Worm (Caenorhabditis elegans) whole organism, L3 larva: ENCODE measurements around the gene C53B7.2.
A peak's percentile ranks its signal among the peaks of the same experiment; 100 is the strongest.

ENCODE experiments used
- aly-2 ChIP-seq: fragments of 150-350 bp; optimal IDR thresholded peaks from 2 replicates; lab custom pipeline; 2014; ENCODE audit warnings: missing biosample characterization, missing genetic modification characterization
- ama-1 ChIP-seq: fragments of 150-350 bp; optimal IDR thresholded peaks from 2 replicates; lab custom pipeline; 2018
- ceh-16 ChIP-seq: sonication (generic microtip); optimal IDR thresholded peaks from 2 replicates; lab custom pipeline; 2017; ENCODE audit warnings: missing biosample characterization, missing genetic modification characterization
- ceh-28 ChIP-seq: fragments of 150-350 bp; optimal IDR thresholded peaks from 2 replicates; lab custom pipeline; 2014; ENCODE audit warnings: missing biosample characterization, missing genetic modification reagents, missing genetic modification characterization
- ceh-82 ChIP-seq: fragments of 150-350 bp; optimal IDR thresholded peaks from 2 replicates; lab custom pipeline; 2014; ENCODE audit warnings: missing biosample characterization, missing genetic modification characterization
- ceh-9 ChIP-seq: sonication (generic microtip); optimal IDR thresholded peaks from 2 replicates; lab custom pipeline; 2018; ENCODE audit warnings: missing biosample characterization, missing genetic modification characterization
- daf-12 ChIP-seq: fragments of 150-350 bp; optimal IDR thresholded peaks from 2 replicates; lab custom pipeline; 2014; ENCODE audit warnings: missing biosample characterization, missing genetic modification reagents, missing genetic modification characterization
- egl-27 ChIP-seq: sonication (generic microtip); optimal IDR thresholded peaks from 4 replicates; lab custom pipeline; 2017; ENCODE audit warnings: missing biosample characterization, missing genetic modification reagents, missing genetic modification characterization
- egl-5 ChIP-seq: fragments of 150-350 bp; optimal IDR thresholded peaks from 2 replicates; lab custom pipeline; 2017; ENCODE audit warnings: missing biosample characterization, missing genetic modification reagents, missing genetic modification characterization, inconsistent platforms
- elt-1 ChIP-seq: fragments of 150-350 bp; optimal IDR thresholded peaks from 2 replicates; lab custom pipeline; 2014; ENCODE audit warnings: missing biosample characterization, missing genetic modification characterization
- elt-2 ChIP-seq: sonication (generic microtip); optimal IDR thresholded peaks from 2 replicates; lab custom pipeline; 2016; ENCODE audit warnings: missing genetic modification reagents, mild to moderate bottlenecking, missing genetic modification characterization, missing compliant biosample characterization
- eor-1 ChIP-seq, 2 experiments: fragments of 150-350 bp; optimal IDR thresholded peaks; 2 replicates each; lab custom pipeline; 2014 to 2018; ENCODE audit warnings: missing biosample characterization in 2 of 2, missing genetic modification characterization in 2 of 2
- fkh-2 ChIP-seq: fragments of 150-350 bp; optimal IDR thresholded peaks from 2 replicates; lab custom pipeline; 2014; ENCODE audit warnings: missing biosample characterization, missing genetic modification reagents, missing genetic modification characterization
- fos-1 ChIP-seq: fragments of 150-350 bp; optimal IDR thresholded peaks from 2 replicates; lab custom pipeline; 2014; ENCODE audit warnings: missing biosample characterization, missing genetic modification characterization
- hmg-11 ChIP-seq: sonication (generic microtip); optimal IDR thresholded peaks from 2 replicates; lab custom pipeline; 2016; ENCODE audit warnings: missing genetic modification characterization, missing compliant biosample characterization
- jun-1 ChIP-seq: fragments of 150-350 bp; optimal IDR thresholded peaks from 2 replicates; lab custom pipeline; 2014; ENCODE audit warnings: missing biosample characterization, missing genetic modification reagents, missing genetic modification characterization
- lin-15B ChIP-seq: fragments of 150-350 bp; optimal IDR thresholded peaks from 2 replicates; lab custom pipeline; 2014; ENCODE audit warnings: missing biosample characterization, missing genetic modification characterization
- lsy-12 ChIP-seq: sonication (generic microtip); optimal IDR thresholded peaks from 2 replicates; lab custom pipeline; 2016; ENCODE audit warnings: mild to moderate bottlenecking, missing genetic modification characterization, missing compliant biosample characterization
- mdl-1 ChIP-seq: fragments of 150-350 bp; optimal IDR thresholded peaks from 2 replicates; lab custom pipeline; 2014; ENCODE audit warnings: missing biosample characterization, missing genetic modification characterization
- nfya-1 ChIP-seq: sonication (generic microtip); optimal IDR thresholded peaks from 2 replicates; lab custom pipeline; 2017; ENCODE audit warnings: missing genetic modification characterization, mild to moderate bottlenecking, missing compliant biosample characterization, antibody characterized with exemption, moderate library complexity; ENCODE audit not compliant: insufficient read depth
- nhr-11 ChIP-seq: fragments of 150-350 bp; optimal IDR thresholded peaks from 2 replicates; lab custom pipeline; 2014; ENCODE audit warnings: missing biosample characterization, missing genetic modification characterization
- nhr-23 ChIP-seq: fragments of 150-350 bp; optimal IDR thresholded peaks from 2 replicates; lab custom pipeline; 2014; ENCODE audit warnings: missing biosample characterization, missing genetic modification reagents, missing genetic modification characterization
- nhr-25 ChIP-seq: sonication (generic microtip); optimal IDR thresholded peaks from 2 replicates; lab custom pipeline; 2017; ENCODE audit warnings: missing biosample characterization, missing genetic modification characterization
- nhr-28 ChIP-seq: fragments of 150-350 bp; optimal IDR thresholded peaks from 2 replicates; lab custom pipeline; 2014; ENCODE audit warnings: missing biosample characterization, missing genetic modification characterization
- nhr-43 ChIP-seq: sonication (generic microtip); optimal IDR thresholded peaks from 2 replicates; lab custom pipeline; 2016; ENCODE audit warnings: mild to moderate bottlenecking, missing genetic modification characterization, missing compliant biosample characterization; ENCODE audit not compliant: poor library complexity, severe bottlenecking
- nhr-67 ChIP-seq: fragments of 150-350 bp; optimal IDR thresholded peaks from 2 replicates; lab custom pipeline; 2014; ENCODE audit warnings: missing biosample characterization, missing genetic modification characterization
- nhr-76 ChIP-seq: fragments of 150-350 bp; sonication (generic microtip); optimal IDR thresholded peaks from 5 replicates; lab custom pipeline; 2014; ENCODE audit warnings: missing biosample characterization, missing genetic modification characterization
- pha-4 ChIP-seq: fragments of 150-350 bp; optimal IDR thresholded peaks from 2 replicates; lab custom pipeline; 2014; ENCODE audit warnings: missing biosample characterization, missing genetic modification reagents, missing genetic modification characterization
- pqm-1 ChIP-seq: fragments of 150-350 bp; optimal IDR thresholded peaks from 2 replicates; lab custom pipeline; 2017; ENCODE audit warnings: missing biosample characterization, missing genetic modification characterization, inconsistent platforms
- sea-2 ChIP-seq: fragments of 150-350 bp; sonication (generic microtip); optimal IDR thresholded peaks from 4 replicates; lab custom pipeline; 2014; ENCODE audit warnings: missing biosample characterization, missing genetic modification reagents, missing genetic modification characterization
- skn-1 ChIP-seq: fragments of 150-350 bp; optimal IDR thresholded peaks from 2 replicates; lab custom pipeline; 2014; ENCODE audit warnings: missing biosample characterization, missing genetic modification characterization
- snpc-4 ChIP-seq: fragments of 150-350 bp; optimal IDR thresholded peaks from 2 replicates; lab custom pipeline; 2014; ENCODE audit warnings: missing biosample characterization, missing genetic modification characterization
- tbx-2 ChIP-seq: sonication (generic microtip); optimal IDR thresholded peaks from 2 replicates; lab custom pipeline; 2016; ENCODE audit warnings: mild to moderate bottlenecking, missing genetic modification characterization, missing compliant biosample characterization
- unc-39 ChIP-seq: sonication (generic microtip); optimal IDR thresholded peaks from 4 replicates; lab custom pipeline; 2017; ENCODE audit warnings: missing biosample characterization, missing genetic modification characterization
- unc-62 ChIP-seq: fragments of 150-350 bp; sonication (generic microtip); optimal IDR thresholded peaks from 4 replicates; lab custom pipeline; 2014; ENCODE audit warnings: missing biosample characterization, missing genetic modification reagents, missing genetic modification characterization
- zag-1 ChIP-seq: fragments of 150-350 bp; optimal IDR thresholded peaks from 2 replicates; lab custom pipeline; 2014; ENCODE audit warnings: missing biosample characterization, missing genetic modification characterization

The C53B7.2 gene

DNA sequence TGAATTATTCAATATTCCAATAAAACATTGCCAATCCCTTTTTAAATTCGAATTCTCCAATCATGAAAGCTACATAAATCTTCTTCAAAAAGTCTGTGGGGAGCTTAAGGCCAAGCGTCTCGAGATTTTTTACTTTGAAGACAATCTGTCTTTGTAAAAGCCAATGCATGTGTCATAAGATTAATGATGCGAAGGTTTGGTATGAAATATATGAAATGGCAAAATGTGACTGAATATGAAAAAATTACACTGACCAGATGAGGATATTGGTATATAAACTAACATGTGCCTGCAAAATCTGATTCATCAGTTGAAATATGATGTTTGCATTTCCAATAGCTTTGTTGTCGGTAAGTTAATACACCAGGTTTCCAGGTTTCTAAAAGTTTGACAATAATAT is at the start of gene C53B7.2:
TSS of gene C53B7.2 (plus strand) at position 301 of the 400 bp plus-strand sequence.
- TF ChIP-seq egl-27 (tag; lab: Kevin White, UChicago), result no peak
- no peak for TF ChIP-seq tbx-2 (tag; lab: Kevin White, UChicago)
- TF ChIP-seq elt-2 (tag; lab: Kevin White, UChicago), result no peak
- no peak for TF ChIP-seq nfya-1 (tag; lab: Kevin White, UChicago)
- no peak for TF ChIP-seq nhr-43 (tag; lab: Kevin White, UChicago)
- no peak for TF ChIP-seq nhr-76 (tag; lab: Kevin White, UChicago)
- TF ChIP-seq nhr-23 (tag; lab: Kevin White, UChicago), result no peak
- no peak for TF ChIP-seq ama-1 (lab: Kevin White, UChicago)
- no peak for TF ChIP-seq fkh-2 (tag; lab: Kevin White, UChicago)
- no peak for TF ChIP-seq ceh-16 (tag; lab: Kevin White, UChicago)
- no peak for TF ChIP-seq ceh-82 (tag; lab: Kevin White, UChicago)
- TF ChIP-seq snpc-4, result no peak
- TF ChIP-seq eor-1 (tag; optimal IDR thresholded peaks at IDR 0.05; lab: Kevin White, UChicago), result no peak
- TF ChIP-seq mdl-1, result no peak
- no peak for TF ChIP-seq nhr-25 (tag; lab: Kevin White, UChicago)
- no peak for TF ChIP-seq unc-62 (GFP tag; lab: Kevin White, UChicago)
- no peak for TF ChIP-seq nhr-28 (tag; lab: Kevin White, UChicago)
- no peak for TF ChIP-seq egl-5 (tag; lab: Kevin White, UChicago)
- TF ChIP-seq lsy-12 (tag; lab: Kevin White, UChicago), result no peak
- TF ChIP-seq, all 47 proteins: peak for 0

DNA sequence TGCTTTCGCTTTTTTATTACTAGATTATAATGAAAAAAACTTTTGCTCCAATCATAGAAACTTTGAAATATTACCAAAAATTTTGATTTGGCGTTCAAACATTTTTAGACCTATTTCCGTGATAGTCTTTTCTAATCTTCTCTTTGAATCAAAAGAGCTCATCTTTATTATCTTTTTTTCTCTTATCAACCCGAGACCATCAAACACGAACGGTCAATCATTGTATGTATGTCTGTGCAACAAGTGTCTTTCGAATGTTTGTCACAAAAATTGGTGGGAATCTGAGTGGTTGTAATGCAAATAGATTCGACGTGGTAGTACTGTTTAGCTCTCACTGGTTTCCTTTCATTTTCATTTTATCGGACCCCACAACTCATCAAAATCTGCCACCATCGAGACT is 46.3 kb upstream of the C53B7.2 start, which contains the start of gene M03A8.3:
TSS of gene M03A8.3 (plus strand) at position 278 of the 400 bp plus-strand sequence.
- peak; percentile 48 for TF ChIP-seq elt-2 (tag; lab: Kevin White, UChicago)
- no peak for TF ChIP-seq nhr-11
- peak; percentile 1 for TF ChIP-seq pqm-1 (tag; lab: Kevin White, UChicago)

DNA sequence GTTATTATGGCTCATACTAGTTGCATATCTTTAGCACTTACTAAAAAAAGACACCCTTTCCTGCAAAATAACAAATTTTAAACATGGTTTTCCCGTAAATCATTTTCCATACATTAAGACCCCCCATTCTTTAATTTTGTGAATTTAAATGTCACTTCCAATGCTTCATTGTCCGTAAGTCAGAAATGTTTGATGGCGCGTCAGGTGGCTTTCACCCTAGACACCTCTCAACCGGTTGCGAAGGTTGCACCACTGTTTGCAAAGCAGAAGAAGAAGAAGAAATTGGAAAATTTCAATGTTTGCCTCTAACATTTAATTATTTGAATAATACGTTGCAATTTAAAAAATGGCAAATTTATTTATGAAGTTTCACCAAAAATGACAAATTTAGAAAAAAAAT is 44.5 kb upstream of the C53B7.2 start:
- TF ChIP-seq ama-1 (lab: Kevin White, UChicago) (no peak), ceh-9 (tag; lab: Kevin White, UChicago) (no peak), jun-1 (tag; lab: Kevin White, UChicago) (no peak), lsy-12 (tag; lab: Kevin White, UChicago) (no peak), daf-12 (no peak), nhr-67 (tag; lab: Kevin White, UChicago) (no peak), ceh-82 (tag; lab: Kevin White, UChicago) (no peak), sea-2 (GFP tag; lab: Kevin White, UChicago) (no peak), elt-1 (tag; lab: Kevin White, UChicago) (no peak), fos-1 (tag; lab: Kevin White, UChicago) (no peak)

DNA sequence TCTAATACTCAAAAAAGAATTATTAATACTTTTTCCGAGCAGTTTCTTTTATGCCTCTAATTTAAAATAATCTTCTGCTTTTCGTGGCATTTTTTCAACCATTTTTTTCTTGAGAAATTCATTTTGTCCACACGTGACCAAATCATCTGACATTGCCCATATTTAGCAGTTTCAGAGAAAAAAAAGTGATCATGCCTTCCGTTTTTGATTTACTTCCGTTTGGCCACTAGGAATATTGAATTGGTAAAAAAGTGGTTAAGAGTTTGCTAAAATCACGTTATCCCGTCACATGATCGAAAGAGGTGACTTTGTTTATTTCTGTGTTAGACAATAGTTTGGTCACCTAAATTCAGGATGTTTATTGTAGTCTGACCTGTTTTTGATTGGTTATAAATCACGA is 41.6 kb upstream of the C53B7.2 start:
- TF ChIP-seq elt-1 (tag; lab: Kevin White, UChicago) (no peak), unc-39 (no peak), hmg-11 (tag; lab: Kevin White, UChicago) (no peak), ceh-82 (tag; lab: Kevin White, UChicago) (no peak), aly-2 (tag; lab: Kevin White, UChicago) (no peak), nhr-11 (no peak)

DNA sequence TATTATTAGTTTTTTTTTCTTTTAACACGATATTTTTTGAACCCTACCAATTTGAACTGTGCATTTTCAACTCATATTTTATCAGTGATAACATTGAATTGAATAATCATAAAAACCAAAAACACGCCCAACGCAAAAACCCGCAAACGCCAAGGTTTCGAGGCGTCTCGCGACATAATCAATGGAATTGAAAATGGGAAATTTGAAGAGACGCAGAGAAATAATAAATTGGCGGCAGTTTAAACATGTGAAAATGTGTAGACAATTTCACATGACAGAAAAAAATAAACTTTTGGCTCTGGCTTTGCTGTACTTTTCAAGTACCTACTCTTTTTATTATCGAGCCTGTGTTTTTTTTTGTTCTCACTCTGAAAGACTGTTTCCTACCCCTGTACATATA is 41.2 kb upstream of the C53B7.2 start:
- TF ChIP-seq ceh-28 (tag; lab: Kevin White, UChicago) (peak; percentile 68), nhr-76 (tag; lab: Kevin White, UChicago) (no peak), hmg-11 (tag; lab: Kevin White, UChicago) (peak; percentile 22), skn-1 (tag; lab: Kevin White, UChicago) (peak; percentile 51), lin-15B (tag; lab: Kevin White, UChicago) (peak; percentile 44), egl-5 (tag; lab: Kevin White, UChicago) (peak; percentile 69), snpc-4 (peak; percentile 4), ama-1 (lab: Kevin White, UChicago) (peak; percentile 46), elt-2 (tag; lab: Kevin White, UChicago) (peak; percentile 85), jun-1 (tag; lab: Kevin White, UChicago) (peak; percentile 70), zag-1 (tag; lab: Kevin White, UChicago) (no peak), pha-4 (tag; lab: Kevin White, UChicago) (peak; percentile 83), unc-62 (GFP tag; lab: Kevin White, UChicago) (no peak), pqm-1 (tag; lab: Kevin White, UChicago) (peak; percentile 79), nhr-23 (tag; lab: Kevin White, UChicago) (peak; percentile 47), ceh-82 (tag; lab: Kevin White, UChicago) (no peak), nfya-1 (tag; lab: Kevin White, UChicago) (peak; percentile 80), nhr-25 (tag; lab: Kevin White, UChicago) (peak; percentile 15)
